Worm (Caenorhabditis elegans) whole organism, mixed stage, embryonic: ENCODE measurements around the gene C04C11.25.
A peak's percentile ranks its signal among the peaks of the same experiment; 100 is the strongest.

Experiments
- M03D4.4 ChIP-seq: sonication (generic microtip); optimal IDR thresholded peaks from 2 replicates; lab custom pipeline; 2017; ENCODE audit warnings: mild to moderate bottlenecking, missing genetic modification characterization, missing compliant biosample characterization
- bed-3 ChIP-seq: fragments of 200-800 bp; sonication (Bioruptor generic); optimal IDR thresholded peaks from 3 replicates; lab custom pipeline; 2018; ENCODE audit warnings: mild to moderate bottlenecking, missing genetic modification characterization, moderate library complexity, missing compliant biosample characterization
- blmp-1 ChIP-seq: fragments of 150-350 bp; optimal IDR thresholded peaks from 2 replicates; lab custom pipeline; 2014; ENCODE audit warnings: missing biosample characterization, missing genetic modification characterization
- ceh-39 ChIP-seq: fragments of 150-350 bp; optimal IDR thresholded peaks from 2 replicates; lab custom pipeline; 2014; ENCODE audit warnings: missing biosample characterization, missing genetic modification characterization
- ceh-43 ChIP-seq: fragments of 200-800 bp; sonication (Bioruptor generic); optimal IDR thresholded peaks from 2 replicates; lab custom pipeline; 2018; ENCODE audit warnings: mild to moderate bottlenecking, missing genetic modification characterization, moderate library complexity, missing compliant biosample characterization
- ceh-83 ChIP-seq: fragments of 200-800 bp; sonication (Bioruptor generic); optimal IDR thresholded peaks from 2 replicates; lab custom pipeline; 2018; ENCODE audit warnings: mild to moderate bottlenecking, missing genetic modification characterization, missing compliant biosample characterization
- ces-1 ChIP-seq: fragments of 150-350 bp; optimal IDR thresholded peaks from 2 replicates; lab custom pipeline; 2014; ENCODE audit warnings: missing biosample characterization, missing genetic modification reagents, missing genetic modification characterization
- cnd-1 ChIP-seq: fragments of 200-800 bp; sonication (Bioruptor generic); optimal IDR thresholded peaks from 2 replicates; lab custom pipeline; 2018; ENCODE audit warnings: mild to moderate bottlenecking, missing genetic modification characterization, missing compliant biosample characterization
- drap-1 ChIP-seq: fragments of 200-800 bp; sonication (Bioruptor generic); optimal IDR thresholded peaks from 3 replicates; lab custom pipeline; 2018; ENCODE audit warnings: mild to moderate bottlenecking, missing genetic modification characterization, missing compliant biosample characterization
- elt-1 ChIP-seq: sonication (generic microtip); optimal IDR thresholded peaks from 2 replicates; lab custom pipeline; 2017; ENCODE audit warnings: missing genetic modification characterization, mild to moderate bottlenecking, missing compliant biosample characterization, antibody characterized with exemption, moderate library complexity, borderline replicate concordance; ENCODE audit not compliant: insufficient read depth
- elt-3 ChIP-seq: fragments of 150-350 bp; optimal IDR thresholded peaks from 2 replicates; lab custom pipeline; 2014; ENCODE audit warnings: missing biosample characterization, missing genetic modification characterization
- flh-1 ChIP-seq: fragments of 200-800 bp; sonication (Bioruptor generic); optimal IDR thresholded peaks from 2 replicates; lab custom pipeline; 2018; ENCODE audit warnings: mild to moderate bottlenecking, missing genetic modification characterization, moderate library complexity, missing compliant biosample characterization
- ham-2 ChIP-seq: fragments of 200-800 bp; sonication (Bioruptor generic); optimal IDR thresholded peaks from 2 replicates; lab custom pipeline; 2018; ENCODE audit warnings: mild to moderate bottlenecking, missing genetic modification characterization, missing compliant biosample characterization
- hlh-1 ChIP-seq: fragments of 150-350 bp; optimal IDR thresholded peaks from 2 replicates; lab custom pipeline; 2014; ENCODE audit warnings: missing biosample characterization, missing genetic modification reagents, missing genetic modification characterization
- lin-13 ChIP-seq: fragments of 150-350 bp; optimal IDR thresholded peaks from 2 replicates; lab custom pipeline; 2014; ENCODE audit warnings: missing biosample characterization, missing genetic modification characterization
- lin-32 ChIP-seq: fragments of 200-800 bp; sonication (Bioruptor generic); optimal IDR thresholded peaks from 2 replicates; lab custom pipeline; 2018; ENCODE audit warnings: mild to moderate bottlenecking, missing genetic modification characterization, missing compliant biosample characterization
- lsy-2 ChIP-seq: fragments of 150-350 bp; optimal IDR thresholded peaks from 2 replicates; lab custom pipeline; 2014; ENCODE audit warnings: missing biosample characterization, missing genetic modification characterization
- mab-5 ChIP-seq: fragments of 150-350 bp; optimal IDR thresholded peaks from 2 replicates; lab custom pipeline; 2014; ENCODE audit warnings: missing biosample characterization, missing genetic modification characterization
- mep-1 ChIP-seq: fragments of 150-350 bp; optimal IDR thresholded peaks from 2 replicates; lab custom pipeline; 2017; ENCODE audit warnings: missing biosample characterization, missing genetic modification reagents, missing genetic modification characterization, inconsistent platforms
- mls-2 ChIP-seq: sonication (generic microtip); optimal IDR thresholded peaks from 2 replicates; lab custom pipeline; 2016; ENCODE audit warnings: mild to moderate bottlenecking, missing genetic modification characterization, moderate library complexity, missing compliant biosample characterization
- nhr-12 ChIP-seq: fragments of 150-350 bp; optimal IDR thresholded peaks from 2 replicates; lab custom pipeline; 2014; ENCODE audit warnings: missing biosample characterization, missing genetic modification characterization
- nhr-2 ChIP-seq: fragments of 150-350 bp; optimal IDR thresholded peaks from 2 replicates; lab custom pipeline; 2014; ENCODE audit warnings: missing biosample characterization, missing genetic modification characterization
- nhr-237 ChIP-seq: fragments of 150-350 bp; optimal IDR thresholded peaks from 2 replicates; lab custom pipeline; 2014; ENCODE audit warnings: missing biosample characterization, missing genetic modification characterization
- nhr-28 ChIP-seq: fragments of 150-350 bp; optimal IDR thresholded peaks from 2 replicates; lab custom pipeline; 2014; ENCODE audit warnings: missing biosample characterization, missing genetic modification characterization
- nhr-76 ChIP-seq: sonication (generic microtip); optimal IDR thresholded peaks from 2 replicates; lab custom pipeline; 2017; ENCODE audit warnings: missing biosample characterization, missing genetic modification characterization
- pha-4 ChIP-seq: fragments of 150-350 bp; optimal IDR thresholded peaks from 2 replicates; lab custom pipeline; 2018; ENCODE audit warnings: missing biosample characterization, missing genetic modification reagents, missing genetic modification characterization
- sem-2 ChIP-seq: fragments of 200-800 bp; sonication (Bioruptor generic); optimal IDR thresholded peaks from 2 replicates; lab custom pipeline; 2018; ENCODE audit warnings: mild to moderate bottlenecking, missing genetic modification characterization, missing compliant biosample characterization
- snpc-4 ChIP-seq: fragments of 150-350 bp; optimal IDR thresholded peaks from 2 replicates; lab custom pipeline; 2014; ENCODE audit warnings: missing biosample characterization, missing genetic modification characterization
- sptf-1 ChIP-seq: sonication (generic microtip); optimal IDR thresholded peaks from 2 replicates; lab custom pipeline; 2017; ENCODE audit warnings: mild to moderate bottlenecking, missing genetic modification characterization, moderate library complexity, missing compliant biosample characterization
- tbx-8 ChIP-seq: fragments of 200-800 bp; sonication (Bioruptor generic); optimal IDR thresholded peaks from 2 replicates; lab custom pipeline; 2018; ENCODE audit warnings: mild to moderate bottlenecking, missing genetic modification characterization, moderate library complexity, missing compliant biosample characterization
- unc-120 ChIP-seq: sonication (generic microtip); optimal IDR thresholded peaks from 2 replicates; lab custom pipeline; 2017; ENCODE audit warnings: missing genetic modification characterization, missing compliant biosample characterization; ENCODE audit not compliant: poor library complexity, severe bottlenecking
- unc-39 ChIP-seq: fragments of 150-350 bp; optimal IDR thresholded peaks from 2 replicates; lab custom pipeline; 2014; ENCODE audit warnings: missing biosample characterization, missing genetic modification characterization
- unc-62 ChIP-seq: fragments of 150-350 bp; optimal IDR thresholded peaks from 2 replicates; lab custom pipeline; 2014; ENCODE audit warnings: missing biosample characterization, missing genetic modification reagents, missing genetic modification characterization
- zip-8 ChIP-seq: fragments of 150-350 bp; optimal IDR thresholded peaks from 2 replicates; lab custom pipeline; 2014; ENCODE audit warnings: missing biosample characterization, missing genetic modification characterization
- ztf-11 ChIP-seq: fragments of 150-350 bp; optimal IDR thresholded peaks from 2 replicates; lab custom pipeline; 2014; ENCODE audit warnings: missing biosample characterization, missing genetic modification characterization

C04C11.25 gene

ce11 chrX:14015808-14016207 is 542 bp upstream of the C04C11.25 start:
- TF ChIP-seq mep-1 (tag; lab: Kevin White, UChicago) (peak; percentile 78), nhr-2 (tag; lab: Kevin White, UChicago) (no peak), cnd-1 (peak; percentile 81), ztf-11 (tag; lab: Kevin White, UChicago) (no peak), tbx-8 (peak; percentile 23), ceh-43 (GFP tag; lab: Kevin White, UChicago) (peak; percentile 78), nhr-237 (tag; lab: Kevin White, UChicago) (peak; percentile 20), ham-2 (peak; percentile 92), zip-8 (tag; lab: Kevin White, UChicago) (no peak), lin-13 (tag; lab: Kevin White, UChicago) (no peak), hlh-1 (tag; lab: Kevin White, UChicago) (peak; percentile 27), unc-62 (peak; percentile 34), sptf-1 (tag; lab: Kevin White, UChicago) (peak; percentile 93), nhr-12 (tag; lab: Kevin White, UChicago) (peak; percentile 48), pha-4 (tag; lab: Kevin White, UChicago) (peak; percentile 64), lsy-2 (tag; lab: Kevin White, UChicago) (peak; percentile 1), nhr-28 (tag; lab: Kevin White, UChicago) (peak; percentile 40), sem-2 (GFP tag; lab: Kevin White, UChicago) (peak; percentile 66), elt-3 (no peak), ceh-39 (tag; lab: Kevin White, UChicago) (no peak), ces-1 (peak; percentile 62), lin-32 (GFP tag; lab: Kevin White, UChicago) (peak; percentile 61), mab-5 (tag; lab: Kevin White, UChicago) (peak; percentile 47), M03D4.4 (peak; percentile 87), drap-1 (GFP tag; lab: Kevin White, UChicago) (peak; percentile 91), snpc-4 (tag; lab: Kevin White, UChicago) (no peak), unc-39 (tag; lab: Kevin White, UChicago) (no peak), unc-120 (tag; lab: Kevin White, UChicago) (peak; percentile 99), ceh-83 (GFP tag; lab: Kevin White, UChicago) (peak; percentile 85), blmp-1 (no peak), elt-1 (tag; lab: Kevin White, UChicago) (no peak), bed-3 (GFP tag; lab: Kevin White, UChicago) (peak; percentile 79), flh-1 (peak; percentile 66), mls-2 (tag; lab: Kevin White, UChicago) (peak; percentile 88), nhr-76 (tag; lab: Kevin White, UChicago) (no peak)

DNA sequence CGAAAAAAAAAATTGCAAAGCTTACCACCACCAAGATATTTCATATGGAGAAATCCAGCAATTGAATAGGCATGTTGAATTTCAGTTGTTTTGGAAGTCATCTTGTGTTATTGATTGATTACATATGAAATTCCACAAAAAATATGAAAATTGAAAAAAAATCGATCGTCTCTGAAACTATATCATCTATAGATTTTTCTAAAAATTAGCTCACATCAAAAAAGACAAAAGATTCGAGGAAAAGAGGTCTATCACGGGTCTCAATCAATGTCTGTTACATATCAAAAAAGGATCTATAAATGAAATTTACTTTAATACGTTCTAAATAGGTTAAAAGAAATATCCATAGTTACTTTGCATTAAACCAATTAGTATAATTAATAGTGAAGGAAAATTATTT is 2.8 kb downstream of the C04C11.25 start, which contains the start of gene tbc-19:
tbc-19 (minus strand) TSS at position 101 of the 400 bp plus-strand sequence.
- TF ChIP-seq nhr-2 (tag; lab: Kevin White, UChicago) (no peak), ceh-83 (GFP tag; lab: Kevin White, UChicago) (no peak), tbx-8 (no peak), nhr-237 (tag; lab: Kevin White, UChicago) (no peak), sem-2 (GFP tag; lab: Kevin White, UChicago) (no peak), mab-5 (tag; lab: Kevin White, UChicago) (no peak), ceh-39 (tag; lab: Kevin White, UChicago) (no peak), pha-4 (tag; lab: Kevin White, UChicago) (no peak), ceh-43 (GFP tag; lab: Kevin White, UChicago) (no peak), nhr-28 (tag; lab: Kevin White, UChicago) (no peak), elt-1 (tag; lab: Kevin White, UChicago) (no peak), sptf-1 (tag; lab: Kevin White, UChicago) (no peak), snpc-4 (tag; lab: Kevin White, UChicago) (no peak), unc-120 (tag; lab: Kevin White, UChicago) (no peak), elt-3 (no peak), nhr-12 (tag; lab: Kevin White, UChicago) (no peak), drap-1 (GFP tag; lab: Kevin White, UChicago) (no peak), M03D4.4 (no peak)
- TF ChIP-seq, all 35 proteins: peak for 0

DNA sequence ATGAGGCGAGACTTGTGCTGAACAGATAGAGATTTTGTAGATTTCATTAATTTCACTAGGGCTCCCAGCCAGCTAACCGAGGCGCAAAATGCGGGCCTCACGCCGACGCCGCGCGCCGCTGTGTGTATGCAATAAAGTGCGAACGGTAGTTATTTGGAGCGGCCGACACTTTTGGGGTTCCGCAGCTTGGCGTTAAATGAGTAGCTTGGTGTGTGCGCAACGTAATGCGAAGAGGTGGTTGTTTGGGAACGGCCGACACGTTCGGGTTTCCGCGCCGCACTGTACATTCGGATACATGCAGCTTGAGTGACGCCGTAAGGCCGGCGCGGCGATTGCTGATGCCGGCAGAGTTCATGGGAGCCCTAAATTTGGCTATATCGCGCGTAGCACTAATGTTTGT is 7.1 kb downstream of the C04C11.25 start:
- no peak for TF ChIP-seq ces-1
